Fruit fly (Drosophila melanogaster) whole organism, embryonic: Measurements from ENCODE around the gene CG43815.
A peak's percentile ranks its signal among the peaks of the same experiment; 100 is the strongest.

ENCODE experiments used
- Ada2b ChIP-seq: fragments of 200-800 bp; sonication (Bioruptor generic); IDR thresholded peaks from 2 replicates; pipeline ENCODE4 v1.3.6; 2022; ENCODE audit warnings: missing biosample characterization, missing genetic modification characterization
- CG10462 ChIP-seq: fragments of 200-800 bp; sonication (Bioruptor generic); optimal IDR thresholded peaks from 2 replicates; lab custom pipeline; 2016; ENCODE audit warnings: missing biosample characterization, missing genetic modification characterization
- CG12942 ChIP-seq: fragments of 200-800 bp; sonication (Bioruptor generic); optimal IDR thresholded peaks from 3 replicates; lab custom pipeline; 2016; ENCODE audit warnings: missing biosample characterization, missing genetic modification characterization
- CG13296 ChIP-seq: fragments of 200-800 bp; sonication (Bioruptor generic); optimal IDR thresholded peaks from 3 replicates; lab custom pipeline; 2018; ENCODE audit warnings: missing biosample characterization, mild to moderate bottlenecking, missing genetic modification characterization
- CG15514 ChIP-seq: fragments of 200-800 bp; sonication (Bioruptor generic); optimal IDR thresholded peaks from 3 replicates; lab custom pipeline; 2017; ENCODE audit warnings: missing biosample characterization, missing genetic modification characterization, mild to moderate bottlenecking, moderate library complexity, missing genetic modification reagents
- CG15696 ChIP-seq: fragments of 200-800 bp; sonication (Bioruptor generic); optimal IDR thresholded peaks from 2 replicates; lab custom pipeline; 2019; ENCODE audit warnings: missing biosample characterization, mild to moderate bottlenecking, missing genetic modification characterization, moderate library complexity
- CG17385 ChIP-seq: fragments of 200-800 bp; sonication (Bioruptor generic); optimal IDR thresholded peaks from 3 replicates; lab custom pipeline; 2018; ENCODE audit warnings: missing biosample characterization, mild to moderate bottlenecking, missing genetic modification characterization
- CG18764 ChIP-seq: fragments of 200-800 bp; sonication (Bioruptor generic); optimal IDR thresholded peaks from 3 replicates; lab custom pipeline; 2016; ENCODE audit warnings: missing biosample characterization, missing genetic modification characterization
- CG2199 ChIP-seq: fragments of 200-800 bp; sonication (Bioruptor generic); IDR thresholded peaks from 3 replicates; pipeline ENCODE4 v1.3.6; 2022; ENCODE audit warnings: missing biosample characterization, missing genetic modification characterization
- CG32532 ChIP-seq: fragments of 200-800 bp; sonication (Bioruptor generic); IDR thresholded peaks from 2 replicates; pipeline ENCODE4 v1.3.6; 2022; ENCODE audit warnings: missing biosample characterization, missing genetic modification characterization
- CG33557 ChIP-seq: fragments of 200-800 bp; sonication (Bioruptor generic); optimal IDR thresholded peaks from 2 replicates; lab custom pipeline; 2019; ENCODE audit warnings: missing biosample characterization, mild to moderate bottlenecking, missing genetic modification characterization, moderate library complexity
- CG34422 ChIP-seq: fragments of 200-800 bp; sonication (Bioruptor generic); IDR thresholded peaks from 3 replicates; pipeline ENCODE4 v1.3.6; 2022; ENCODE audit warnings: missing biosample characterization, missing genetic modification characterization
- CG3838 ChIP-seq: fragments of 200-800 bp; sonication (Bioruptor generic); optimal IDR thresholded peaks from 3 replicates; lab custom pipeline; 2016; ENCODE audit warnings: missing biosample characterization, missing genetic modification characterization
- CG42726 ChIP-seq: fragments of 200-800 bp; sonication (Bioruptor generic); IDR thresholded peaks from 2 replicates; pipeline ENCODE4 v1.3.6; 2022; ENCODE audit warnings: missing biosample characterization, missing genetic modification characterization; ENCODE audit not compliant: partially characterized antibody
- CG5245 ChIP-seq: fragments of 200-800 bp; sonication (Bioruptor generic); optimal IDR thresholded peaks from 3 replicates; lab custom pipeline; 2016; ENCODE audit warnings: missing biosample characterization, missing genetic modification characterization
- CG5953 ChIP-seq: fragments of 200-800 bp; sonication (Bioruptor generic); IDR thresholded peaks from 2 replicates; pipeline ENCODE4 v1.3.6; 2022; ENCODE audit warnings: missing biosample characterization, missing genetic modification characterization
- CG7556 ChIP-seq: fragments of 200-800 bp; sonication (Bioruptor generic); optimal IDR thresholded peaks from 2 replicates; lab custom pipeline; 2017; ENCODE audit warnings: missing biosample characterization, mild to moderate bottlenecking, missing genetic modification characterization
- CG9727 ChIP-seq: fragments of 200-800 bp; sonication (Bioruptor generic); optimal IDR thresholded peaks from 3 replicates; lab custom pipeline; 2017; ENCODE audit warnings: missing biosample characterization, mild to moderate bottlenecking, missing genetic modification characterization
- Dbx ChIP-seq: fragments of 200-800 bp; sonication (Bioruptor generic); IDR thresholded peaks from 3 replicates; pipeline ENCODE4 v1.3.6; 2022; ENCODE audit warnings: missing biosample characterization, missing genetic modification characterization
- Dfd ChIP-seq, 2 experiments: fragments of >200 bp; optimal IDR thresholded peaks; 2 replicates each; lab custom pipeline; 2017; ENCODE audit warnings: missing biosample characterization in 2 of 2, missing genetic modification characterization in 2 of 2
- Dll ChIP-seq: fragments of 200-800 bp; sonication (Bioruptor generic); IDR thresholded peaks from 4 replicates; pipeline ENCODE4 v1.3.6; 2022; ENCODE audit warnings: missing biosample characterization, missing genetic modification characterization; ENCODE audit not compliant: partially characterized antibody
- Gsc ChIP-seq: fragments of 200-800 bp; sonication (Bioruptor generic); IDR thresholded peaks from 2 replicates; pipeline ENCODE4 v1.3.6; 2022; ENCODE audit warnings: missing biosample characterization, missing genetic modification characterization
- HLH3B ChIP-seq: fragments of 200-800 bp; sonication (Bioruptor generic); IDR thresholded peaks from 2 replicates; pipeline ENCODE4 v1.3.6; 2022; ENCODE audit warnings: missing biosample characterization, missing genetic modification characterization
- Hand ChIP-seq: fragments of 200-800 bp; sonication (Bioruptor generic); optimal IDR thresholded peaks from 2 replicates; lab custom pipeline; 2017; ENCODE audit warnings: mild to moderate bottlenecking, missing biosample characterization, missing genetic modification reagents, missing genetic modification characterization
- Hr39 ChIP-seq: fragments of >200 bp; optimal IDR thresholded peaks from 2 replicates; lab custom pipeline; 2017
- Kr ChIP-seq: fragments of 200-800 bp; sonication (Bioruptor generic); optimal IDR thresholded peaks from 2 replicates; lab custom pipeline; 2017; ENCODE audit warnings: missing biosample characterization, mild to moderate bottlenecking, missing genetic modification characterization
- Mad ChIP-seq: fragments of 200-800 bp; sonication (Bioruptor generic); optimal IDR thresholded peaks from 2 replicates; lab custom pipeline; 2016; ENCODE audit warnings: missing biosample characterization, missing genetic modification characterization
- Meics ChIP-seq: fragments of 200-800 bp; sonication (Bioruptor generic); optimal IDR thresholded peaks from 2 replicates; lab custom pipeline; 2017; ENCODE audit warnings: missing biosample characterization, mild to moderate bottlenecking, missing genetic modification characterization
- Optix ChIP-seq: fragments of 200-800 bp; sonication (Bioruptor generic); IDR thresholded peaks from 3 replicates; pipeline ENCODE4 v1.3.6; 2022; ENCODE audit warnings: missing biosample characterization, missing genetic modification characterization
- Rx ChIP-seq: fragments of 200-800 bp; sonication (Bioruptor generic); IDR thresholded peaks from 2 replicates; pipeline ENCODE4 v1.3.6; 2022; ENCODE audit warnings: missing biosample characterization, missing genetic modification characterization
- Side ChIP-seq: fragments of 200-800 bp; sonication (Bioruptor generic); optimal IDR thresholded peaks from 2 replicates; lab custom pipeline; 2016; ENCODE audit warnings: missing biosample characterization, missing genetic modification characterization
- ab ChIP-seq: fragments of 200-800 bp; sonication (Bioruptor generic); optimal IDR thresholded peaks from 2 replicates; lab custom pipeline; 2016; ENCODE audit warnings: missing biosample characterization, missing genetic modification characterization
- ac ChIP-seq: fragments of 200-800 bp; sonication (Bioruptor generic); optimal IDR thresholded peaks from 3 replicates; lab custom pipeline; 2017; ENCODE audit warnings: missing biosample characterization, mild to moderate bottlenecking, missing genetic modification characterization
- dimm ChIP-seq: fragments of 200-800 bp; sonication (Bioruptor generic); IDR thresholded peaks from 2 replicates; pipeline ENCODE4 v1.3.6; 2022; ENCODE audit warnings: missing biosample characterization, missing genetic modification characterization
- ewg ChIP-seq: fragments of 200-800 bp; sonication (Bioruptor generic); optimal IDR thresholded peaks from 3 replicates; lab custom pipeline; 2017; ENCODE audit warnings: mild to moderate bottlenecking, missing biosample characterization, missing genetic modification reagents, missing genetic modification characterization
- exex ChIP-seq: fragments of 200-800 bp; sonication (Bioruptor generic); optimal IDR thresholded peaks from 4 replicates; lab custom pipeline; 2018; ENCODE audit warnings: missing biosample characterization, mild to moderate bottlenecking, missing genetic modification characterization, moderate library complexity
- fd102C ChIP-seq: fragments of 200-800 bp; sonication (Bioruptor generic); optimal IDR thresholded peaks from 2 replicates; lab custom pipeline; 2018; ENCODE audit warnings: missing biosample characterization, mild to moderate bottlenecking, missing genetic modification characterization, moderate library complexity
- grn ChIP-seq: fragments of 200-800 bp; sonication (Bioruptor generic); optimal IDR thresholded peaks from 3 replicates; lab custom pipeline; 2017; ENCODE audit warnings: missing biosample characterization, missing genetic modification characterization
- gro ChIP-seq: fragments of 200-800 bp; sonication (Bioruptor generic); optimal IDR thresholded peaks from 2 replicates; lab custom pipeline; 2016; ENCODE audit warnings: missing biosample characterization, missing genetic modification characterization
- ham ChIP-seq: fragments of 200-800 bp; sonication (Bioruptor generic); IDR thresholded peaks from 2 replicates; pipeline ENCODE4 v1.3.6; 2022; ENCODE audit warnings: missing biosample characterization, missing genetic modification characterization
- hth ChIP-seq: fragments of >200 bp; optimal IDR thresholded peaks from 2 replicates; lab custom pipeline; 2017; ENCODE audit warnings: inconsistent platforms
- pho ChIP-seq: fragments of 200-800 bp; sonication (Bioruptor generic); optimal IDR thresholded peaks from 2 replicates; lab custom pipeline; 2016; ENCODE audit warnings: missing biosample characterization, missing genetic modification characterization
- pita ChIP-seq: fragments of 200-800 bp; sonication (Bioruptor generic); optimal IDR thresholded peaks from 2 replicates; lab custom pipeline; 2017; ENCODE audit warnings: missing biosample characterization, mild to moderate bottlenecking, missing genetic modification characterization
- pros ChIP-seq: fragments of 200-800 bp; sonication (Bioruptor generic); optimal IDR thresholded peaks from 3 replicates; lab custom pipeline; 2019; ENCODE audit warnings: missing biosample characterization, mild to moderate bottlenecking, missing genetic modification characterization, moderate library complexity
- salm ChIP-seq: fragments of 200-800 bp; sonication (Bioruptor generic); optimal IDR thresholded peaks from 2 replicates; lab custom pipeline; 2018; ENCODE audit warnings: missing biosample characterization, mild to moderate bottlenecking, missing genetic modification characterization
- sd ChIP-seq: fragments of 200-800 bp; sonication (Bioruptor generic); optimal IDR thresholded peaks from 3 replicates; lab custom pipeline; 2018; ENCODE audit warnings: missing biosample characterization, mild to moderate bottlenecking, missing genetic modification characterization, moderate library complexity
- sima ChIP-seq: fragments of 200-800 bp; sonication (Bioruptor generic); optimal IDR thresholded peaks from 2 replicates; lab custom pipeline; 2016; ENCODE audit warnings: missing biosample characterization, missing genetic modification characterization
- sisA ChIP-seq: fragments of 200-800 bp; sonication (Bioruptor generic); IDR thresholded peaks from 2 replicates; pipeline ENCODE4 v1.3.6; 2022; ENCODE audit warnings: missing biosample characterization, missing genetic modification characterization
- sqz ChIP-seq: fragments of 200-800 bp; sonication (Bioruptor generic); optimal IDR thresholded peaks from 3 replicates; lab custom pipeline; 2018; ENCODE audit warnings: missing biosample characterization, mild to moderate bottlenecking, missing genetic modification characterization
- sr ChIP-seq: fragments of 200-800 bp; sonication (Bioruptor generic); IDR thresholded peaks from 3 replicates; pipeline ENCODE4 v1.3.6; 2022; ENCODE audit warnings: missing biosample characterization, missing genetic modification characterization
- trem ChIP-seq: fragments of 200-800 bp; optimal IDR thresholded peaks from 3 replicates; lab custom pipeline; 2019; ENCODE audit warnings: missing biosample characterization, mild to moderate bottlenecking, missing genetic modification characterization, moderate library complexity
- zen2 ChIP-seq: fragments of 200-800 bp; sonication (Bioruptor generic); IDR thresholded peaks from 3 replicates; pipeline ENCODE4 v1.3.6; 2022; ENCODE audit warnings: missing biosample characterization, missing genetic modification characterization; ENCODE audit not compliant: partially characterized antibody

The CG43815 gene

DNA sequence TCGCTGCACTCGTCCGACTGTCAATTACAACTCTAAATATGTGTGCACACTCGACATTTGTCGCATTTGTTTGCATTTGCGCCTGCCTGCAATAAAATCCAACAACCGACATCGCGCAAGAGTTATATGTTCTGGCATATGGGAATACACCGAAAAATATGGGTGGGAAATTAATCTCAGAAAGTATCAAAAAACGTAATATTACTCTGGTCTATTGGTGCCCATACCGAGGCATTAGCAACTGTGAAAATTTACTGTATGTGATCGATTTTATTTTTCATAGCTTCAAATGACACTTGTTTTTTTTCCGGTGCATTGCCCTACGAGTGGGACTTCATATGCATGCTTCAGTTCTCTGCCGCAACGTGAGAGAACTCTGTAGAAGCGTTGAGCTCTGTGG, 2.1 kb upstream of the CG43815 start (continued):
- no peak for TF ChIP-seq sima (GFP tag; lab: Kevin White, UChicago)
- peak; percentile 57 for TF ChIP-seq ac (GFP tag; lab: Kevin White, UChicago)
- TF ChIP-seq Kr (GFP tag; lab: Kevin White, UChicago): peak; percentile 36
- no peak for TF ChIP-seq Hr39 (lab: Kevin White, UChicago)
- TF ChIP-seq Dll (GFP tag; lab: Robert Waterston, UW): no peak
- TF ChIP-seq Optix (GFP tag; lab: Robert Waterston, UW): peak; percentile 88
- TF ChIP-seq sd (tag; lab: Kevin White, UChicago): no peak
- peak; percentile 73 for TF ChIP-seq ewg (GFP tag; lab: Kevin White, UChicago)
- TF ChIP-seq hth: no peak
- TF ChIP-seq CG13296 (GFP tag; lab: Kevin White, UChicago): no peak
- no peak for TF ChIP-seq CG3838 (GFP tag; lab: Kevin White, UChicago)
- TF ChIP-seq sisA (GFP tag; lab: Robert Waterston, UW): peak; percentile 90
- TF ChIP-seq salm (tag; lab: Kevin White, UChicago): peak; percentile 76
- peak; percentile 35 for TF ChIP-seq sqz (GFP tag; lab: Kevin White, UChicago)
- no peak for TF ChIP-seq Meics
- TF ChIP-seq pita (GFP tag; lab: Kevin White, UChicago): no peak
- TF ChIP-seq Ada2b (GFP tag; lab: Robert Waterston, UW): peak; percentile 83
- no peak for TF ChIP-seq CG42726 (GFP tag; lab: Robert Waterston, UW)
- TF ChIP-seq CG33557 (GFP tag; lab: Kevin White, UChicago): peak; percentile 80
- TF ChIP-seq CG18764 (GFP tag; lab: Kevin White, UChicago): peak; percentile 73
- TF ChIP-seq CG2199: peak; percentile 78; the same call in 1 of the 3 replicates
- no peak for TF ChIP-seq gro (GFP tag; lab: Kevin White, UChicago)
- TF ChIP-seq Mad: peak; percentile 37
- no peak for TF ChIP-seq CG5953
- no peak for TF ChIP-seq exex
- no peak for TF ChIP-seq grn (GFP tag; lab: Kevin White, UChicago)
- TF ChIP-seq CG7556 (GFP tag; lab: Kevin White, UChicago): peak; percentile 34
- TF ChIP-seq dimm (GFP tag; lab: Robert Waterston, UW): peak; percentile 61
- TF ChIP-seq CG12942 (GFP tag; lab: Kevin White, UChicago): peak; percentile 67
- TF ChIP-seq CG15696 (tag; lab: Kevin White, UChicago): peak; percentile 78
- TF ChIP-seq Rx: peak; percentile 84
- no peak for TF ChIP-seq ham (GFP tag; lab: Robert Waterston, UW)
- no peak for TF ChIP-seq zen2 (GFP tag; lab: Robert Waterston, UW)
- TF ChIP-seq ab (GFP tag; lab: Kevin White, UChicago): peak; percentile 32
- no peak for TF ChIP-seq Dbx
- TF ChIP-seq CG9727 (GFP tag; lab: Kevin White, UChicago): peak; percentile 73
- peak; percentile 76 for TF ChIP-seq Side (GFP tag; lab: Kevin White, UChicago)
- TF ChIP-seq CG34422 (GFP tag; lab: Robert Waterston, UW): peak; percentile 81; the same call in 2 of the 3 replicates
- no peak for TF ChIP-seq CG15514 (GFP tag; lab: Kevin White, UChicago)
- peak; percentile 37 for TF ChIP-seq pho
- no peak for TF ChIP-seq Dfd (GFP tag; optimal IDR thresholded peaks at IDR 0.05; lab: Kevin White, UChicago)
- no peak for TF ChIP-seq Hand (GFP tag; lab: Kevin White, UChicago)
- TF ChIP-seq CG32532 (GFP tag; lab: Robert Waterston, UW): peak; percentile 32; the same call in 1 of the 2 replicates
- peak; percentile 77 for TF ChIP-seq CG5245 (GFP tag; lab: Kevin White, UChicago)
- peak; percentile 26 for TF ChIP-seq fd102C (GFP tag; lab: Kevin White, UChicago)
- TF ChIP-seq trem (tag; lab: Kevin White, UChicago): peak; percentile 65
- no peak for TF ChIP-seq pros (GFP tag; lab: Kevin White, UChicago)
- TF ChIP-seq sr (GFP tag; lab: Robert Waterston, UW): peak; percentile 50; the same call in 2 of the 3 replicates
- peak; percentile 76 for TF ChIP-seq Gsc
- TF ChIP-seq HLH3B: peak; percentile 84
- TF ChIP-seq CG10462 (GFP tag; lab: Kevin White, UChicago): peak; percentile 52
- TF ChIP-seq CG17385 (GFP tag; lab: Kevin White, UChicago): peak; percentile 71
